Fruit fly (Drosophila melanogaster): Measurements from ENCODE around the gene BoYb.

The BoYb gene

DNA sequence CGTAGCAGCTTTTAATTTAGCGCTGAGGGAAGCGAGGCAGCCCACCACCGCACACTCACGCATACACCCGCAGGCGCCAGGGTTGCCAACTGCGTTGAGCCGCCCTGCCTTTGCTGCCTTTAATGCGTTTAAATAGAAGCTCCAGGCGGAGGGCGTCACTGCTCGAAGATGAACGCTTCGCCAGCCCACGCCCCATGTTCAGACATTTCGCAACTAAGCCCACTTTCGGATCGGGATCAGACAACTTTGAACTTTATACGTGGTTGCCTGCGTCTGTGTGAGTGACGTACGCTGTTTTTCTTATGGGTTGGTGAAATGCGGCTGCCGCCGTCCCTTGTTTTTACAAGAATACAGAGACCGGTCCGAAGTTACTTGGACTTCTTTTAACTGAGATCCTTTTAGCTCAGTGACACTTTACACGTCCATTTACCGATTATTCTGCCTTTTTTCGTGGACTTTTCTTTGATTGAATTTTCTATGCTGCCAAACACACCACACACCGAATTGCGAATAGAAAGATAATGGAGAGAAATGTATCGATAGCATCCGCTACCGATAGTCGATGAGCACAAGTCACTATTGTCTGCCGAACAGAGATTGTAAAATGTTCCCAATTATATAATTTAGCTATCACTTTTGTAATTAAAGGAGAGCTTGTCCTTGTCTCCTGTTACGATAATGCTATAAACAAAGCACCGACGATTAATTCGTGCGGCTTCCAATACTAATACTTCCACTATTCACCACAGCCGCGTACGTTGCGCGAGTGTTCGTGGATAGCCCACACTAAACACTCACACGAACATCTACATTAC, 30.5 kb upstream of the BoYb start (continued):
- no peak for TF ChIP-seq NfI (GFP tag; optimal IDR thresholded peaks at IDR 0.05)
- TF ChIP-seq CG16779 (GFP tag; IDR thresholded peaks at IDR 0.05): no peak
- no peak for TF ChIP-seq Spps (tag; optimal IDR thresholded peaks at IDR 0.05)
- TF ChIP-seq CG13424 (tag; optimal IDR thresholded peaks at IDR 0.05): peak; percentile 14
- no peak for TF ChIP-seq Poxn (GFP tag; IDR thresholded peaks at IDR 0.05)
- no peak for TF ChIP-seq CG8388 (GFP tag; optimal IDR thresholded peaks at IDR 0.05)
- no peak for TF ChIP-seq da (GFP tag; optimal IDR thresholded peaks at IDR 0.05)
- TF ChIP-seq dmrt99B (tag; optimal IDR thresholded peaks at IDR 0.05): no peak
- TF ChIP-seq schlank (tag; optimal IDR thresholded peaks at IDR 0.05): no peak
- peak; percentile 24 for TF ChIP-seq CG10147 (GFP tag; optimal IDR thresholded peaks at IDR 0.05)
- no peak for TF ChIP-seq psq (GFP tag; optimal IDR thresholded peaks at IDR 0.05)
- TF ChIP-seq danr (GFP tag; IDR thresholded peaks at IDR 0.05): no peak
- peak; percentile 65; the same call in 2 of the 3 replicates for TF ChIP-seq Opbp (GFP tag; IDR thresholded peaks at IDR 0.05; ENCODE audit: partially characterized antibody)
- peak; percentile 12; the same call in 1 of the 2 replicates for TF ChIP-seq CG32772 (GFP tag; IDR thresholded peaks at IDR 0.05)
- no peak for TF ChIP-seq CG16863 (GFP tag; optimal IDR thresholded peaks at IDR 0.05)
- peak; percentile 62 for TF ChIP-seq CG10543 (GFP tag; optimal IDR thresholded peaks at IDR 0.05)
- TF ChIP-seq MTF-1 (GFP tag; optimal IDR thresholded peaks at IDR 0.05; ENCODE audit: borderline replicate concordance): no peak
- TF ChIP-seq mld (GFP tag; IDR thresholded peaks at IDR 0.05; ENCODE audit: partially characterized antibody): peak; percentile 62; the same call in 1 of the 3 replicates
- no peak for TF ChIP-seq ranshi (GFP tag; IDR thresholded peaks at IDR 0.05)
- no peak for TF ChIP-seq C15 (GFP tag; IDR thresholded peaks at IDR 0.05)
- no peak for TF ChIP-seq sima (GFP tag; optimal IDR thresholded peaks at IDR 0.05)
- no peak for TF ChIP-seq CG14710 (tag; optimal IDR thresholded peaks at IDR 0.05)
- no peak for TF ChIP-seq Gug (GFP tag; IDR thresholded peaks at IDR 0.05)
- TF ChIP-seq amos (GFP tag; IDR thresholded peaks at IDR 0.05; ENCODE audit: partially characterized antibody): peak; percentile 74
- no peak for TF ChIP-seq trem (tag; optimal IDR thresholded peaks at IDR 0.05)
- TF ChIP-seq Lhr (GFP tag; optimal IDR thresholded peaks at IDR 0.05): no peak
- no peak for TF ChIP-seq grn (GFP tag; optimal IDR thresholded peaks at IDR 0.05)
- TF ChIP-seq CG14667 (GFP tag; IDR thresholded peaks at IDR 0.05): no peak
- TF ChIP-seq tio (GFP tag; optimal IDR thresholded peaks at IDR 0.05): no peak
- no peak for TF ChIP-seq crp (GFP tag; optimal IDR thresholded peaks at IDR 0.05)
- TF ChIP-seq CG8359 (GFP tag; optimal IDR thresholded peaks at IDR 0.05; ENCODE audit: borderline replicate concordance): no peak
- 0 out of 3 replicates have a peak, but pooled peaks have one; percentile 21 for TF ChIP-seq CG11456 (GFP tag; IDR thresholded peaks at IDR 0.05)
- no peak for TF ChIP-seq Abd-B (GFP tag; optimal IDR thresholded peaks at IDR 0.05)
- no peak for TF ChIP-seq Nf-YA (GFP tag; IDR thresholded peaks at IDR 0.05)
- TF ChIP-seq CG9876 (GFP tag; optimal IDR thresholded peaks at IDR 0.05): no peak
- no peak for TF ChIP-seq CG12942 (GFP tag; optimal IDR thresholded peaks at IDR 0.05)
- TF ChIP-seq tin (GFP tag; optimal IDR thresholded peaks at IDR 0.05): no peak
- TF ChIP-seq Sry-δ (GFP tag; optimal IDR thresholded peaks at IDR 0.05): no peak
- TF ChIP-seq CG18599 (GFP tag; optimal IDR thresholded peaks at IDR 0.05): peak; percentile 28
- peak; percentile 70 for TF ChIP-seq CG13287 (GFP tag; IDR thresholded peaks at IDR 0.05; ENCODE audit: partially characterized antibody)
- no peak for TF ChIP-seq corto (GFP tag; optimal IDR thresholded peaks at IDR 0.05)
- no peak for TF ChIP-seq bcd (GFP tag; optimal IDR thresholded peaks at IDR 0.05)
- no peak for TF ChIP-seq nmo (GFP tag; optimal IDR thresholded peaks at IDR 0.05)
- TF ChIP-seq hth (optimal IDR thresholded peaks at IDR 0.05): no peak
- TF ChIP-seq Vsx1 (GFP tag; optimal IDR thresholded peaks at IDR 0.05): no peak
- TF ChIP-seq kni (GFP tag; optimal IDR thresholded peaks at IDR 0.05): no peak
- no peak for TF ChIP-seq ara (GFP tag; IDR thresholded peaks at IDR 0.05)
- peak; percentile 64 for TF ChIP-seq CG4617 (GFP tag; optimal IDR thresholded peaks at IDR 0.05; ENCODE audit: borderline replicate concordance)

All from whole organism, embryonic.